Fruit fly (Drosophila melanogaster) Kc167 (cell line): Measurements from ENCODE around the gene Pex3.

Experiments used
- Sin3A ChIP-seq: fragments of >200 bp; optimal IDR thresholded peaks from 2 replicates; lab custom pipeline; 2018; ENCODE audit warnings: missing external identifiers
- h ChIP-seq: fragments of >200 bp; optimal IDR thresholded peaks from 3 replicates; lab custom pipeline; 2018; ENCODE audit warnings: missing external identifiers
- insv ChIP-seq: fragments of >200 bp; optimal IDR thresholded peaks from 3 replicates; lab custom pipeline; 2018; ENCODE audit warnings: missing external identifiers
- ttk ChIP-seq: sonication (Bioruptor generic); optimal IDR thresholded peaks from 2 replicates; lab custom pipeline; 2017; ENCODE audit warnings: missing external identifiers

- TF ChIP-seq h (lab: Kevin White, UChicago): no peak
- no peak for TF ChIP-seq insv
- no peak for TF ChIP-seq ttk (lab: Kevin White, UChicago)
- TF ChIP-seq Sin3A (lab: Kevin White, UChicago): no peak
Measured at dm6 chr3L:15142004-15142890, 1.9 kb upstream of the Pex3 start, which contains the start of gene Pdi.
